Worm (Caenorhabditis elegans) whole organism, young adult: ENCODE measurements around the gene T14G12.11.

Experiments used
- B0336.3 ChIP-seq: fragments of 200-800 bp; sonication (Bioruptor generic); IDR thresholded peaks from 2 replicates; pipeline ENCODE4 v1.3.6; 2022; ENCODE audit warnings: missing genetic modification characterization, missing compliant biosample characterization
- C17E4.6 ChIP-seq: fragments of 200-800 bp; sonication (Bioruptor generic); IDR thresholded peaks from 2 replicates; pipeline ENCODE4 v1.3.6; 2022; ENCODE audit warnings: missing genetic modification reagents, missing genetic modification characterization, missing compliant biosample characterization
- D2030.7 ChIP-seq: fragments of 200-800 bp; sonication (Bioruptor generic); IDR thresholded peaks from 2 replicates; pipeline ENCODE4 v1.3.6; 2022; ENCODE audit warnings: missing genetic modification reagents, missing genetic modification characterization, missing compliant biosample characterization
- F49E8.2 ChIP-seq: sonication (generic microtip); optimal IDR thresholded peaks from 3 replicates; lab custom pipeline; 2017; ENCODE audit warnings: missing genetic modification characterization, mild to moderate bottlenecking, missing compliant biosample characterization, antibody characterized with exemption, moderate library complexity; ENCODE audit not compliant: insufficient read depth
- F57C9.4 ChIP-seq: sonication (generic microtip); optimal IDR thresholded peaks from 2 replicates; lab custom pipeline; 2017; ENCODE audit warnings: mild to moderate bottlenecking, missing genetic modification characterization, missing compliant biosample characterization
- K12H6.12 ChIP-seq: fragments of 200-800 bp; sonication (Bioruptor generic); optimal IDR thresholded peaks from 2 replicates; lab custom pipeline; 2018; ENCODE audit warnings: mild to moderate bottlenecking, missing genetic modification characterization, missing compliant biosample characterization
- Y53F4B.3 ChIP-seq: fragments of 200-800 bp; sonication (Bioruptor generic); IDR thresholded peaks from 2 replicates; pipeline ENCODE4 v1.3.6; 2022; ENCODE audit warnings: missing genetic modification reagents, missing genetic modification characterization, missing compliant biosample characterization
- ZK185.1 ChIP-seq: sonication (generic microtip); optimal IDR thresholded peaks from 2 replicates; lab custom pipeline; 2016; ENCODE audit warnings: mild to moderate bottlenecking, missing genetic modification characterization, missing compliant biosample characterization; ENCODE audit not compliant: poor library complexity, severe bottlenecking
- attf-3 ChIP-seq: fragments of 200-800 bp; sonication (Bioruptor generic); conservative IDR thresholded peaks from 2 replicates; pipeline ENCODE4 v1.3.6; 2022; ENCODE audit warnings: missing genetic modification reagents, missing genetic modification characterization, missing compliant biosample characterization
- ccch-3 ChIP-seq: fragments of 200-800 bp; sonication (Bioruptor generic); optimal IDR thresholded peaks from 2 replicates; lab custom pipeline; 2018; ENCODE audit warnings: mild to moderate bottlenecking, missing genetic modification characterization, missing compliant biosample characterization
- ceh-100 ChIP-seq: fragments of 200-800 bp; sonication (Bioruptor generic); IDR thresholded peaks from 2 replicates; pipeline ENCODE4 v1.3.6; 2022; ENCODE audit warnings: missing genetic modification reagents, missing genetic modification characterization, missing compliant biosample characterization
- ceh-40 ChIP-seq: fragments of 200-800 bp; sonication (Bioruptor generic); IDR thresholded peaks from 2 replicates; pipeline ENCODE4 v1.3.6; 2022; ENCODE audit warnings: missing genetic modification characterization, missing compliant biosample characterization
- ceh-58 ChIP-seq: fragments of 200-800 bp; sonication (Bioruptor generic); IDR thresholded peaks from 2 replicates; pipeline ENCODE4 v1.3.6; 2022; ENCODE audit warnings: missing genetic modification characterization, missing compliant biosample characterization
- die-1 ChIP-seq: sonication (generic microtip); optimal IDR thresholded peaks from 2 replicates; lab custom pipeline; 2016; ENCODE audit warnings: missing genotype, mild to moderate bottlenecking, missing genetic modification characterization, missing compliant biosample characterization
- dox-1 ChIP-seq: fragments of 200-800 bp; sonication (Bioruptor generic); IDR thresholded peaks from 2 replicates; pipeline ENCODE4 v1.3.6; 2022; ENCODE audit warnings: missing genetic modification reagents, missing genetic modification characterization, missing compliant biosample characterization
- dpl-1 ChIP-seq: fragments of 150-350 bp; optimal IDR thresholded peaks from 2 replicates; lab custom pipeline; 2014; ENCODE audit warnings: missing biosample characterization, missing genetic modification reagents, missing genetic modification characterization
- gei-17 ChIP-seq: fragments of 200-800 bp; sonication (Bioruptor generic); optimal IDR thresholded peaks from 2 replicates; lab custom pipeline; 2018; ENCODE audit warnings: mild to moderate bottlenecking, missing genetic modification characterization, missing compliant biosample characterization
- hlh-12 ChIP-seq: sonication (generic microtip); optimal IDR thresholded peaks from 2 replicates; lab custom pipeline; 2016; ENCODE audit warnings: missing genetic modification characterization, missing compliant biosample characterization
- hmg-1.2 ChIP-seq: fragments of 200-800 bp; sonication (Bioruptor generic); IDR thresholded peaks from 2 replicates; pipeline ENCODE4 v1.3.6; 2022; ENCODE audit warnings: missing genetic modification reagents, missing genetic modification characterization, missing compliant biosample characterization
- hsf-1 ChIP-seq: fragments of 200-800 bp; sonication (Bioruptor generic); IDR thresholded peaks from 2 replicates; pipeline ENCODE4 v1.3.6; 2022; ENCODE audit warnings: missing genetic modification reagents, missing genetic modification characterization, missing compliant biosample characterization
- let-526 ChIP-seq: fragments of 200-800 bp; sonication (Bioruptor generic); IDR thresholded peaks from 2 replicates; pipeline ENCODE4 v1.3.6; 2022; ENCODE audit warnings: missing genetic modification reagents, missing genetic modification characterization, missing compliant biosample characterization
- lin-35 ChIP-seq, 3 experiments: fragments of 150-350 bp in 2 of 3; sonication (generic microtip) in 1 of 3; optimal IDR thresholded peaks; 2 replicates each; lab custom pipeline; 2014 to 2018; ENCODE audit warnings: missing biosample characterization in 3 of 3, missing genetic modification characterization in 3 of 3, missing genetic modification reagents in 3 of 3
- lin-40 ChIP-seq: sonication (generic microtip); optimal IDR thresholded peaks from 2 replicates; lab custom pipeline; 2016; ENCODE audit warnings: missing genetic modification characterization, mild to moderate bottlenecking, missing compliant biosample characterization, missing genotype, missing genetic modification reagents
- lin-54 ChIP-seq: fragments of 200-800 bp; sonication (Bioruptor generic); optimal IDR thresholded peaks from 2 replicates; lab custom pipeline; 2018; ENCODE audit warnings: mild to moderate bottlenecking, missing genetic modification characterization, missing compliant biosample characterization
- lsy-27 ChIP-seq: sonication (generic microtip); optimal IDR thresholded peaks from 2 replicates; lab custom pipeline; 2017; ENCODE audit warnings: missing genetic modification characterization, mild to moderate bottlenecking, missing compliant biosample characterization, antibody characterized with exemption, missing genotype, borderline replicate concordance; ENCODE audit not compliant: insufficient read depth
- madf-10 ChIP-seq: sonication (generic microtip); optimal IDR thresholded peaks from 2 replicates; lab custom pipeline; 2016; ENCODE audit warnings: mild to moderate bottlenecking, missing genetic modification characterization, missing compliant biosample characterization
- madf-3 ChIP-seq: fragments of 200-800 bp; sonication (Bioruptor generic); IDR thresholded peaks from 2 replicates; pipeline ENCODE4 v1.3.6; 2022; ENCODE audit warnings: missing genetic modification reagents, missing genetic modification characterization, missing compliant biosample characterization
- mcd-1 ChIP-seq: fragments of 200-800 bp; sonication (Bioruptor generic); IDR thresholded peaks from 2 replicates; pipeline ENCODE4 v1.3.6; 2022; ENCODE audit warnings: missing genetic modification reagents, missing genetic modification characterization, missing compliant biosample characterization
- nfya-2 ChIP-seq: fragments of 200-800 bp; sonication (Bioruptor generic); IDR thresholded peaks from 2 replicates; pipeline ENCODE4 v1.3.6; 2022; ENCODE audit warnings: missing genetic modification reagents, missing genetic modification characterization, missing compliant biosample characterization
- nhr-120 ChIP-seq: fragments of 200-800 bp; sonication (Bioruptor generic); IDR thresholded peaks from 2 replicates; pipeline ENCODE4 v1.3.6; 2022; ENCODE audit warnings: missing genetic modification characterization, missing compliant biosample characterization
- nhr-179 ChIP-seq: sonication (generic microtip); optimal IDR thresholded peaks from 2 replicates; lab custom pipeline; 2016; ENCODE audit warnings: mild to moderate bottlenecking, missing genetic modification characterization, missing compliant biosample characterization
- nhr-27 ChIP-seq: fragments of 200-800 bp; sonication (Bioruptor generic); optimal IDR thresholded peaks from 2 replicates; lab custom pipeline; 2018; ENCODE audit warnings: mild to moderate bottlenecking, missing genetic modification characterization, moderate library complexity, missing compliant biosample characterization
- nhr-80 ChIP-seq: sonication (generic microtip); optimal IDR thresholded peaks from 2 replicates; lab custom pipeline; 2016; ENCODE audit warnings: missing genetic modification characterization, missing compliant biosample characterization
- pha-4 ChIP-seq: fragments of 150-350 bp; sonication (generic microtip); optimal IDR thresholded peaks from 2 replicates; lab custom pipeline; 2014; ENCODE audit warnings: missing biosample characterization, missing genetic modification reagents, missing genetic modification characterization
- rpc-1 ChIP-seq, 2 experiments: fragments of 150-350 bp in 1 of 2; sonication (generic microtip) in 1 of 2; optimal IDR thresholded peaks; 2 replicates each; lab custom pipeline; 2014 to 2018; ENCODE audit warnings: missing biosample characterization in 1 of 2, missing genetic modification characterization in 1 of 2, missing genetic modification reagents in 1 of 2, missing genotype in 1 of 2
- snpc-1.3 ChIP-seq: sonication (generic microtip); optimal IDR thresholded peaks from 2 replicates; lab custom pipeline; 2017; ENCODE audit warnings: missing genetic modification characterization, mild to moderate bottlenecking, missing compliant biosample characterization, antibody characterized with exemption, moderate library complexity, missing genotype, missing genetic modification reagents; ENCODE audit not compliant: insufficient read depth
- snpc-3.4 ChIP-seq: sonication (generic microtip); optimal IDR thresholded peaks from 2 replicates; lab custom pipeline; 2017; ENCODE audit warnings: missing genetic modification characterization, mild to moderate bottlenecking, missing compliant biosample characterization, antibody characterized with exemption, moderate library complexity, missing genotype, missing genetic modification reagents
- snpc-4 ChIP-seq, 5 experiments: fragments of 150-350 bp in 1 of 5; sonication (generic microtip) in 4 of 5; optimal IDR thresholded peaks; 2 replicates each; lab custom pipeline; 2014 to 2018; ENCODE audit warnings: missing genetic modification characterization in 5 of 5, missing biosample characterization in 3 of 5, antibody characterized with exemption in 2 of 5, mild to moderate bottlenecking in 2 of 5, missing compliant biosample characterization in 2 of 5, missing genotype in 2 of 5, moderate library complexity in 2 of 5, missing genetic modification reagents in 1 of 5
- somi-1 ChIP-seq: fragments of 200-800 bp; sonication (Bioruptor generic); optimal IDR thresholded peaks from 2 replicates; lab custom pipeline; 2018; ENCODE audit warnings: mild to moderate bottlenecking, missing genetic modification characterization, missing compliant biosample characterization
- tbx-9 ChIP-seq: sonication (generic microtip); optimal IDR thresholded peaks from 2 replicates; lab custom pipeline; 2016; ENCODE audit warnings: borderline replicate concordance, missing genetic modification characterization, inconsistent platforms, missing compliant biosample characterization
- ztf-28 ChIP-seq: fragments of 200-800 bp; sonication (Bioruptor generic); IDR thresholded peaks from 2 replicates; pipeline ENCODE4 v1.3.6; 2022; ENCODE audit warnings: missing genetic modification reagents, missing genetic modification characterization, missing compliant biosample characterization

Gene T14G12.11

ce11 chrX:3762410-3762809 lies at the start of gene T14G12.11:
Gene T14G12.11, minus strand, starts transcription at chrX:3762547.
- no peak for TF ChIP-seq hmg-1.2 (GFP tag; lab: Robert Waterston, UW)
- TF ChIP-seq F57C9.4, result no peak
- no peak for TF ChIP-seq ztf-28 (GFP tag; lab: Robert Waterston, UW)
- no peak for TF ChIP-seq somi-1
- no peak for TF ChIP-seq C17E4.6 (GFP tag; lab: Robert Waterston, UW)
- no peak for TF ChIP-seq nhr-120 (GFP tag; lab: Robert Waterston, UW)
- TF ChIP-seq rpc-1 (optimal IDR thresholded peaks at IDR 0.05; lab: Kevin White, UChicago), result no peak
- TF ChIP-seq rpc-1 (tag; optimal IDR thresholded peaks at IDR 0.05; lab: Kevin White, UChicago), result no peak
- TF ChIP-seq madf-10, result no peak
- no peak for TF ChIP-seq die-1 (tag; lab: Kevin White, UChicago)
- no peak for TF ChIP-seq ZK185.1 (tag; lab: Kevin White, UChicago)
- TF ChIP-seq nfya-2 (GFP tag; lab: Robert Waterston, UW), result no peak
- no peak for TF ChIP-seq lin-35 (GFP tag; optimal IDR thresholded peaks at IDR 0.05; lab: Kevin White, UChicago)
- no peak for TF ChIP-seq snpc-1.3 (tag; lab: Kevin White, UChicago)
- no peak for TF ChIP-seq lin-40 (tag; lab: Kevin White, UChicago)
- no peak for TF ChIP-seq nhr-27 (tag; lab: Kevin White, UChicago)

DNA sequence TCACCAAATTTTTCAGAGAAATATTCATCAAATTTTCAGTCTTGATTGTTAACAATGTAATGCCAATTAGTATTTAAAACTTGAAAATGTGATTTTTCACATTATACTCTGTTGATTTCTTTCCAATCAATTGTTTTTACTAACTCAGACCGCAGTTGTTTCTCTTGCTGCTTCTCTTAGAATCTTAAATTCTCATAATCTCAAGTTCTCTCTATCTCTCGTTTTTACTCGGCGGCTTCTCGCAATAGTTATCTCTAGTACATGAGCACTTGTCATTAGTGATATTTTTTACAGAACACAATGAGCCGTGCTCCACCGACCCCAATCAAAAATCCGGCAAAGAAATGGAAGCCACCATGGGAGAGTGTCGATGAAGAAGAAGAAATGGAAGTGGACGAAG lies 44.8 kb upstream of the T14G12.11 start, which contains the start of gene F35A5.1:
Gene F35A5.1 (plus strand): TSS at position 301 of the 400 bp plus-strand sequence.
- TF ChIP-seq D2030.7, result no peak
- no peak for TF ChIP-seq ccch-3 (GFP tag; lab: Kevin White, UChicago)
- TF ChIP-seq ceh-40 (GFP tag; lab: Robert Waterston, UW), result no peak
- TF ChIP-seq hlh-12 (tag; lab: Kevin White, UChicago), result no peak

DNA sequence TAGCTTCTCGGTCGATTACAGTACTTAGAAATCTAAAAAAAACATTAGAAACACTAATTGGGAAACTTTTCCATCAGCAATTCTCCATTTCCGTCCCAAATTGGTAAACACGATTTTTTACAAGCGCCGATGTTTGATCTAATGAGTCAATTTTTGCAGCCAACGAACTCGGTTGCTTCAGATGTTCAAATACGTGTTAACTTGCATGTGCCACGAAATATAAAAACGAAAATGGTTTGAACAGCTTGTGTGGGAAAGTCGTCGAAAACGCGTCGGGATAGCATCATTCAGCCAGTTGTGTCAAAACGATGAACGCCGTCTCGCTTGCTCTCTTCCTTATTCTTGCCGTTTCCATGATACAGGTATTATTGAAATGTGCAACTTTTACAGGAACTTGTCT lies 42.5 kb upstream of the T14G12.11 start, which contains the start of gene F35A5.2:
Gene F35A5.2 (plus strand): TSS at position 301 of the 400 bp plus-strand sequence.
- no peak for TF ChIP-seq lsy-27 (tag; lab: Kevin White, UChicago)
- no peak for TF ChIP-seq mcd-1 (GFP tag; lab: Robert Waterston, UW)
- no peak for TF ChIP-seq madf-3

ce11 chrX:3803314-3803713 lies 41.0 kb upstream of the T14G12.11 start, which contains the start of gene F35A5.8:
Gene F35A5.8, minus strand, starts transcription at chrX:3803464.
- TF ChIP-seq dox-1 (GFP tag; lab: Robert Waterston, UW) (0 out of 2 replicates have a peak, but pooled peaks have one; percentile 39), attf-3 (GFP tag; lab: Robert Waterston, UW) (no peak), ceh-58 (GFP tag; lab: Robert Waterston, UW) (no peak), nhr-179 (no peak), snpc-3.4 (tag; lab: Kevin White, UChicago) (no peak), F49E8.2 (tag; lab: Kevin White, UChicago) (no peak), gei-17 (GFP tag; lab: Kevin White, UChicago) (no peak), ztf-28 (GFP tag; lab: Robert Waterston, UW) (no peak), madf-3 (no peak), hlh-12 (tag; lab: Kevin White, UChicago) (no peak), dpl-1 (no peak), hsf-1 (no peak), snpc-4 (GFP tag; optimal IDR thresholded peaks at IDR 0.05; lab: Kevin White, UChicago) (no peak), snpc-4 (tag; optimal IDR thresholded peaks at IDR 0.05; lab: Kevin White, UChicago) (peak in 2 of 4 experiments; percentile 44 to 53), rpc-1 (optimal IDR thresholded peaks at IDR 0.05; lab: Kevin White, UChicago) (no peak), rpc-1 (tag; optimal IDR thresholded peaks at IDR 0.05; lab: Kevin White, UChicago) (no peak), nhr-120 (GFP tag; lab: Robert Waterston, UW) (no peak), lsy-27 (tag; lab: Kevin White, UChicago) (no peak), let-526 (GFP tag; lab: Robert Waterston, UW) (no peak), Y53F4B.3 (GFP tag; lab: Robert Waterston, UW) (no peak), pha-4 (tag; lab: Kevin White, UChicago) (no peak), ceh-100 (GFP tag; lab: Robert Waterston, UW) (no peak), tbx-9 (no peak), K12H6.12 (tag; lab: Kevin White, UChicago) (peak; percentile 16), lin-54 (peak; percentile 37), B0336.3 (GFP tag; lab: Robert Waterston, UW) (no peak), die-1 (tag; lab: Kevin White, UChicago) (no peak), lin-35 (GFP tag; optimal IDR thresholded peaks at IDR 0.05; lab: Kevin White, UChicago) (peak in 1 of 3 experiments; percentile 70), nhr-80 (tag; lab: Kevin White, UChicago) (peak; percentile 54)
